Fruit fly (Drosophila melanogaster) whole organism, embryonic: ENCODE data around the gene Glt.

Source experiments
- Aef1 ChIP-seq: fragments of 200-800 bp; sonication (Bioruptor generic); IDR thresholded peaks from 3 replicates; pipeline ENCODE4 v1.3.6; 2022; ENCODE audit warnings: missing biosample characterization, missing genetic modification characterization
- Bgb ChIP-seq: fragments of 200-800 bp; sonication (Bioruptor generic); IDR thresholded peaks from 2 replicates; pipeline ENCODE4 v1.3.6; 2022; ENCODE audit warnings: missing biosample characterization, missing genetic modification characterization; ENCODE audit not compliant: partially characterized antibody
- CG10274 ChIP-seq: fragments of 200-800 bp; sonication (Bioruptor generic); optimal IDR thresholded peaks from 3 replicates; lab custom pipeline; 2017; ENCODE audit warnings: missing biosample characterization, mild to moderate bottlenecking, missing genetic modification characterization
- CG10565 ChIP-seq: fragments of 200-800 bp; sonication (Bioruptor generic); optimal IDR thresholded peaks from 3 replicates; lab custom pipeline; 2016; ENCODE audit warnings: missing biosample characterization, mild to moderate bottlenecking, missing genetic modification characterization
- CG10654 ChIP-seq: fragments of 200-800 bp; sonication (Bioruptor generic); optimal IDR thresholded peaks from 2 replicates; lab custom pipeline; 2016; ENCODE audit warnings: missing biosample characterization, missing genetic modification characterization
- CG12219 ChIP-seq: fragments of 200-800 bp; sonication (Bioruptor generic); optimal IDR thresholded peaks from 3 replicates; lab custom pipeline; 2018; ENCODE audit warnings: missing biosample characterization, mild to moderate bottlenecking, missing genetic modification characterization
- CG12391 ChIP-seq: fragments of 200-800 bp; sonication (Bioruptor generic); optimal IDR thresholded peaks from 3 replicates; lab custom pipeline; 2018; ENCODE audit warnings: missing biosample characterization, mild to moderate bottlenecking, missing genetic modification characterization, moderate library complexity
- CG14014 ChIP-seq: fragments of 200-800 bp; sonication (Bioruptor generic); IDR thresholded peaks from 2 replicates; pipeline ENCODE4 v1.3.6; 2022; ENCODE audit warnings: missing biosample characterization, missing genetic modification characterization
- CG14050 ChIP-seq: fragments of 200-800 bp; sonication (Bioruptor generic); IDR thresholded peaks from 3 replicates; pipeline ENCODE4 v1.3.6; 2022; ENCODE audit warnings: missing biosample characterization, missing genetic modification characterization
- CG14860 ChIP-seq: fragments of 200-800 bp; sonication (Bioruptor generic); IDR thresholded peaks from 3 replicates; pipeline ENCODE4 v1.3.6; 2022; ENCODE audit warnings: missing biosample characterization, missing genetic modification characterization; ENCODE audit not compliant: partially characterized antibody
- CG15696 ChIP-seq: fragments of 200-800 bp; sonication (Bioruptor generic); optimal IDR thresholded peaks from 2 replicates; lab custom pipeline; 2019; ENCODE audit warnings: missing biosample characterization, mild to moderate bottlenecking, missing genetic modification characterization, moderate library complexity
- CG16863 ChIP-seq: fragments of 200-800 bp; sonication (Bioruptor generic); optimal IDR thresholded peaks from 3 replicates; lab custom pipeline; 2016; ENCODE audit warnings: missing biosample characterization, missing genetic modification characterization
- CG1832 ChIP-seq: fragments of 200-800 bp; sonication (Bioruptor generic); optimal IDR thresholded peaks from 2 replicates; lab custom pipeline; 2017; ENCODE audit warnings: missing biosample characterization, mild to moderate bottlenecking, missing genetic modification characterization, inconsistent platforms
- CG2712 ChIP-seq: fragments of 200-800 bp; optimal IDR thresholded peaks from 3 replicates; lab custom pipeline; 2019; ENCODE audit warnings: missing biosample characterization, mild to moderate bottlenecking, missing genetic modification characterization, moderate library complexity
- CG31365 ChIP-seq: fragments of 200-800 bp; sonication (Bioruptor generic); optimal IDR thresholded peaks from 2 replicates; lab custom pipeline; 2018; ENCODE audit warnings: missing biosample characterization, mild to moderate bottlenecking, missing genetic modification characterization
- CG33213 ChIP-seq: fragments of 200-800 bp; sonication (Bioruptor generic); optimal IDR thresholded peaks from 3 replicates; lab custom pipeline; 2016; ENCODE audit warnings: missing biosample characterization, missing genetic modification characterization
- CG33557 ChIP-seq: fragments of 200-800 bp; sonication (Bioruptor generic); optimal IDR thresholded peaks from 2 replicates; lab custom pipeline; 2019; ENCODE audit warnings: missing biosample characterization, mild to moderate bottlenecking, missing genetic modification characterization, moderate library complexity
- CG34224 ChIP-seq: fragments of 200-800 bp; sonication (Bioruptor generic); IDR thresholded peaks from 3 replicates; pipeline ENCODE4 v1.3.6; 2022; ENCODE audit warnings: missing biosample characterization, missing genetic modification characterization; ENCODE audit not compliant: partially characterized antibody
- CG6654 ChIP-seq: fragments of 200-800 bp; sonication (Bioruptor generic); optimal IDR thresholded peaks from 2 replicates; lab custom pipeline; 2017; ENCODE audit warnings: missing biosample characterization, mild to moderate bottlenecking, missing genetic modification characterization
- CG8290 ChIP-seq, 3 experiments: fragments of 200-800 bp; sonication (Bioruptor generic); optimal IDR thresholded peaks; 2 replicates each; lab custom pipeline; 2016 to 2019; ENCODE audit warnings: missing biosample characterization in 3 of 3, missing genetic modification characterization in 3 of 3, mild to moderate bottlenecking in 2 of 3, moderate library complexity in 1 of 3
- CG8765 ChIP-seq: fragments of 200-800 bp; sonication (Bioruptor generic); IDR thresholded peaks from 2 replicates; pipeline ENCODE4 v1.3.6; 2022; ENCODE audit warnings: missing biosample characterization, missing genetic modification characterization
- CG9215 ChIP-seq: fragments of 200-800 bp; sonication (Bioruptor generic); IDR thresholded peaks from 2 replicates; pipeline ENCODE4 v1.3.6; 2022; ENCODE audit warnings: missing biosample characterization, missing genetic modification characterization
- CG9876 ChIP-seq: fragments of 200-800 bp; sonication (Bioruptor generic); optimal IDR thresholded peaks from 2 replicates; lab custom pipeline; 2016; ENCODE audit warnings: missing biosample characterization, missing genetic modification characterization
- Dbx ChIP-seq: fragments of 200-800 bp; sonication (Bioruptor generic); IDR thresholded peaks from 3 replicates; pipeline ENCODE4 v1.3.6; 2022; ENCODE audit warnings: missing biosample characterization, missing genetic modification characterization
- Dip2 ChIP-seq: fragments of 200-800 bp; sonication (Bioruptor generic); IDR thresholded peaks from 2 replicates; pipeline ENCODE4 v1.3.6; 2022; ENCODE audit warnings: missing biosample characterization, missing genetic modification characterization
- Max ChIP-seq: fragments of 200-800 bp; sonication (Bioruptor generic); optimal IDR thresholded peaks from 2 replicates; lab custom pipeline; 2016; ENCODE audit warnings: missing biosample characterization, mild to moderate bottlenecking, missing genetic modification characterization
- Nf-YA ChIP-seq: fragments of 200-800 bp; sonication (Bioruptor generic); IDR thresholded peaks from 2 replicates; pipeline ENCODE4 v1.3.6; 2022; ENCODE audit warnings: missing biosample characterization, missing genetic modification characterization
- NfI ChIP-seq: fragments of 200-800 bp; sonication (Bioruptor generic); optimal IDR thresholded peaks from 3 replicates; lab custom pipeline; 2018; ENCODE audit warnings: missing biosample characterization, mild to moderate bottlenecking, missing genetic modification characterization, moderate library complexity
- Optix ChIP-seq: fragments of 200-800 bp; sonication (Bioruptor generic); IDR thresholded peaks from 3 replicates; pipeline ENCODE4 v1.3.6; 2022; ENCODE audit warnings: missing biosample characterization, missing genetic modification characterization
- PHDP ChIP-seq: fragments of 200-800 bp; sonication (Bioruptor generic); optimal IDR thresholded peaks from 3 replicates; lab custom pipeline; 2018; ENCODE audit warnings: missing biosample characterization, mild to moderate bottlenecking, missing genetic modification characterization, moderate library complexity
- Side ChIP-seq: fragments of 200-800 bp; sonication (Bioruptor generic); optimal IDR thresholded peaks from 2 replicates; lab custom pipeline; 2016; ENCODE audit warnings: missing biosample characterization, missing genetic modification characterization
- Sin3A ChIP-seq: fragments of >200 bp; optimal IDR thresholded peaks from 2 replicates; lab custom pipeline; 2018
- bbx ChIP-seq: fragments of 200-800 bp; sonication (Bioruptor generic); IDR thresholded peaks from 2 replicates; pipeline ENCODE4 v1.3.6; 2022; ENCODE audit warnings: missing biosample characterization, missing genetic modification characterization; ENCODE audit not compliant: partially characterized antibody
- bcd ChIP-seq: fragments of 200-800 bp; sonication (Bioruptor generic); optimal IDR thresholded peaks from 2 replicates; lab custom pipeline; 2017; ENCODE audit warnings: missing biosample characterization, mild to moderate bottlenecking, missing genetic modification characterization
- chn ChIP-seq: fragments of 200-800 bp; sonication (Bioruptor generic); optimal IDR thresholded peaks from 2 replicates; lab custom pipeline; 2016; ENCODE audit warnings: missing biosample characterization, missing genetic modification characterization
- crol ChIP-seq: fragments of 200-800 bp; sonication (Bioruptor generic); IDR thresholded peaks from 2 replicates; pipeline ENCODE4 v1.3.6; 2022; ENCODE audit warnings: missing biosample characterization, missing genetic modification characterization
- cwo ChIP-seq: fragments of 200-800 bp; sonication (Bioruptor generic); optimal IDR thresholded peaks from 3 replicates; lab custom pipeline; 2017; ENCODE audit warnings: missing biosample characterization, missing genetic modification characterization, mild to moderate bottlenecking, moderate library complexity, missing genetic modification reagents
- fu2 ChIP-seq: fragments of 200-800 bp; sonication (Bioruptor generic); optimal IDR thresholded peaks from 2 replicates; lab custom pipeline; 2016; ENCODE audit warnings: missing biosample characterization, missing genetic modification characterization
- gce ChIP-seq: fragments of 200-800 bp; sonication (Bioruptor generic); IDR thresholded peaks from 3 replicates; pipeline ENCODE4 v1.3.6; 2022; ENCODE audit warnings: missing biosample characterization, missing genetic modification characterization
- gsb ChIP-seq: fragments of 200-800 bp; sonication (Bioruptor generic); IDR thresholded peaks from 2 replicates; pipeline ENCODE4 v1.3.6; 2022; ENCODE audit warnings: missing biosample characterization, missing genetic modification characterization
- jumu ChIP-seq: fragments of 200-800 bp; sonication (Bioruptor generic); optimal IDR thresholded peaks from 3 replicates; lab custom pipeline; 2016; ENCODE audit warnings: missing biosample characterization, missing genetic modification characterization
- lmd ChIP-seq: fragments of 200-800 bp; sonication (Bioruptor generic); IDR thresholded peaks from 2 replicates; pipeline ENCODE4 v1.3.6; 2022; ENCODE audit warnings: missing biosample characterization, missing genetic modification characterization
- nom ChIP-seq: fragments of 200-800 bp; sonication (Bioruptor generic); optimal IDR thresholded peaks from 2 replicates; lab custom pipeline; 2017; ENCODE audit warnings: missing biosample characterization, missing genetic modification characterization, mild to moderate bottlenecking, moderate library complexity, missing genetic modification reagents
- pita ChIP-seq: fragments of 200-800 bp; sonication (Bioruptor generic); optimal IDR thresholded peaks from 2 replicates; lab custom pipeline; 2017; ENCODE audit warnings: missing biosample characterization, mild to moderate bottlenecking, missing genetic modification characterization
- pnt ChIP-seq: fragments of 200-800 bp; sonication (Bioruptor generic); optimal IDR thresholded peaks from 3 replicates; lab custom pipeline; 2016; ENCODE audit warnings: missing biosample characterization, missing genetic modification characterization
- ro ChIP-seq: fragments of 200-800 bp; sonication (Bioruptor generic); IDR thresholded peaks from 2 replicates; pipeline ENCODE4 v1.3.6; 2022; ENCODE audit warnings: missing biosample characterization, missing genetic modification characterization
- salm ChIP-seq: fragments of 200-800 bp; sonication (Bioruptor generic); optimal IDR thresholded peaks from 2 replicates; lab custom pipeline; 2018; ENCODE audit warnings: missing biosample characterization, mild to moderate bottlenecking, missing genetic modification characterization
- zf30C ChIP-seq: fragments of 200-800 bp; sonication (Bioruptor generic); optimal IDR thresholded peaks from 3 replicates; lab custom pipeline; 2018; ENCODE audit warnings: missing biosample characterization, mild to moderate bottlenecking, missing genetic modification characterization
- zfh1 ChIP-seq: fragments of 200-800 bp; sonication (Bioruptor generic); IDR thresholded peaks from 3 replicates; pipeline ENCODE4 v1.3.6; 2022; ENCODE audit warnings: missing biosample characterization, missing genetic modification characterization

The Glt gene

DNA sequence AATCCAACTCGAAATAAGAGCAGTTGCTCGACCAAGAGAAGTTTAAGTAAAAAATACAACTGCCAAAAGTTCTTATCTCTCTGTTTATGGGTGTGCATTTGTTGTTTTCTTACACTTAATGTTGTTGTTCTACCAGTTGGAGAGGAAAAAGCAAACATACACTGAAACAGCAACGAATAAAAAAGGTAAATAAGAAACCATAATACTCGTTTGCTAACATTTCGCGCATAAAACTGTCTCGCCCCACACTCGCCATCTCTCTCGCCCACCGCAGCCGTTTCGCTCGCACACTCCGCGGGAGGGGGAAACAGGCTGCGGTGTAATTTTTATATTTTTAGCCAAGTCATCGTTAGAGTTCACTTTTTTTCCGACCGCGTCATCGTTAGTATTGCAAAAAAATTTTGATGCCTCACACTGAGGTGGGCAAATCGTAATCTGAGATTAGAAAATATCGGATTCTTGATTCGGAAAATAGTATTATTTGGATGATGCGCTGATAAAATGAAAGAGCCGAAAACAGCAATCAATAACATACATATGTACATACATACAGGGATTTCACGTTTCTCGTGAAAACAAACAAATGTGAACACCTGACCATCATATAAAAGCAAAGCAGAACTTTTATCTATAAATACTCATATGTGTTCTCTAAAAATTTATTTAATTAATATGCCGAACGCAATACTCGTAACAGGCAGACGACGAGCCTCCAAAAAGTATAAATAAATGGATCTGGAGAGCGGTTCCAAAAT is 20.1 kb downstream of the Glt start (continued):
- TF ChIP-seq CG14014 (GFP tag; lab: Robert Waterston, UW) (peak; percentile 52; the same call in 1 of the 2 replicates), CG2712 (no peak), pita (GFP tag; lab: Kevin White, UChicago) (no peak), Dip2 (no peak), pnt (no peak), nom (GFP tag; lab: Kevin White, UChicago) (no peak), gsb (GFP tag; lab: Robert Waterston, UW) (no peak), CG8290 (GFP tag; optimal IDR thresholded peaks at IDR 0.05; lab: Kevin White, UChicago) (no peak), CG8290 (tag; optimal IDR thresholded peaks at IDR 0.05; lab: Kevin White, UChicago) (peak in 1 of 2 experiments; percentile 37), CG16863 (GFP tag; lab: Kevin White, UChicago) (no peak), NfI (GFP tag; lab: Kevin White, UChicago) (no peak), chn (no peak), CG31365 (no peak), Aef1 (GFP tag; lab: Robert Waterston, UW) (0 out of 3 replicates have a peak, but pooled peaks have one; percentile 33), CG14050 (GFP tag; lab: Robert Waterston, UW) (no peak), lmd (GFP tag; lab: Robert Waterston, UW) (peak; percentile 26; the same call in 1 of the 2 replicates), CG10654 (GFP tag; lab: Kevin White, UChicago) (no peak), cwo (GFP tag; lab: Kevin White, UChicago) (peak; percentile 2), Side (GFP tag; lab: Kevin White, UChicago) (peak; percentile 25), CG12391 (no peak), PHDP (peak; percentile 45), CG33213 (GFP tag; lab: Kevin White, UChicago) (no peak), zf30C (no peak), Optix (GFP tag; lab: Robert Waterston, UW) (no peak), crol (GFP tag; lab: Robert Waterston, UW) (peak; percentile 50), ro (GFP tag; lab: Robert Waterston, UW) (no peak), CG1832 (GFP tag; lab: Kevin White, UChicago) (no peak), CG33557 (no peak), CG6654 (GFP tag; lab: Kevin White, UChicago) (no peak), CG15696 (tag; lab: Kevin White, UChicago) (no peak), Dbx (GFP tag; lab: Robert Waterston, UW) (0 out of 3 replicates have a peak, but pooled peaks have one; percentile 46), zfh1 (GFP tag; lab: Robert Waterston, UW) (0 out of 3 replicates have a peak, but pooled peaks have one; percentile 37), CG12219 (GFP tag; lab: Kevin White, UChicago) (no peak), CG34224 (GFP tag; lab: Robert Waterston, UW) (no peak), jumu (no peak), Nf-YA (GFP tag; lab: Robert Waterston, UW) (no peak), CG9215 (GFP tag; lab: Robert Waterston, UW) (no peak), fu2 (GFP tag; lab: Kevin White, UChicago) (peak; percentile 12), CG10274 (GFP tag; lab: Kevin White, UChicago) (peak; percentile 19), salm (tag; lab: Kevin White, UChicago) (no peak), CG8765 (GFP tag; lab: Robert Waterston, UW) (no peak), CG14860 (GFP tag; lab: Robert Waterston, UW) (no peak), Max (no peak), Sin3A (lab: Kevin White, UChicago) (no peak), gce (GFP tag; lab: Robert Waterston, UW) (no peak), CG9876 (GFP tag; lab: Kevin White, UChicago) (peak; percentile 7), bcd (no peak), CG10565 (GFP tag; lab: Kevin White, UChicago) (no peak), Bgb (no peak), bbx (GFP tag; lab: Robert Waterston, UW) (no peak)
